Worm (Caenorhabditis elegans): ENCODE data around the gene catp-2.

DNA sequence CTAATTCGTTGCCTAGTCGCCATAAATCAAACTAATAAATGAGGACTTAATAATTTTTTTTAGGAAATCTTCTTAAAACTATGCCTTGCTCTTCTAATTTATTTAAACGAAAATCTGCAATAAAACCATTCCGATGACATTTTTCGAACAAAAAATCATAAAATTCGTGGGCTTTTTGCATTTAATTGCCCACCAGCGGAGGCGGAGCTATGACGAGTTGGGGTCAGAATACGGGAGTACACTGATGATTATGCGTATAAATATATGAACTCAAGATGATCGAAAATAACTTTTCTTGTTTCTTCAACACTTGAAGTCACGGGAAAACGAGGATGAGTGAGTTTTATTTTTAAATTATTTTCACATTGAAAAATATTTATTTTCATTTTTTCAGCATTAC, at the start of gene catp-2:
- TF ChIP-seq cog-1 (tag; optimal IDR thresholded peaks at IDR 0.05) (no peak), T22C8.4 (GFP tag; IDR thresholded peaks at IDR 0.05) (no peak), tab-1 (GFP tag; IDR thresholded peaks at IDR 0.05) (no peak), med-1 (GFP tag; optimal IDR thresholded peaks at IDR 0.05; ENCODE audit: insufficient read depth) (no peak), klf-2 (GFP tag; conservative IDR thresholded peaks at IDR 0.05) (no peak), ztf-23 (GFP tag; IDR thresholded peaks at IDR 0.05) (no peak)

All from whole organism, midembryonic.